Worm (Caenorhabditis elegans) whole organism, mixed stage, embryonic: Measurements from ENCODE around the gene F58F9.4.

Experiments
- M03D4.4 ChIP-seq: sonication (generic microtip); optimal IDR thresholded peaks from 2 replicates; lab custom pipeline; 2017; ENCODE audit warnings: mild to moderate bottlenecking, missing genetic modification characterization, missing compliant biosample characterization
- bed-3 ChIP-seq: fragments of 200-800 bp; sonication (Bioruptor generic); optimal IDR thresholded peaks from 3 replicates; lab custom pipeline; 2018; ENCODE audit warnings: mild to moderate bottlenecking, missing genetic modification characterization, moderate library complexity, missing compliant biosample characterization
- blmp-1 ChIP-seq: fragments of 150-350 bp; optimal IDR thresholded peaks from 2 replicates; lab custom pipeline; 2014; ENCODE audit warnings: missing biosample characterization, missing genetic modification characterization
- ceh-39 ChIP-seq: fragments of 150-350 bp; optimal IDR thresholded peaks from 2 replicates; lab custom pipeline; 2014; ENCODE audit warnings: missing biosample characterization, missing genetic modification characterization
- ceh-43 ChIP-seq: fragments of 200-800 bp; sonication (Bioruptor generic); optimal IDR thresholded peaks from 2 replicates; lab custom pipeline; 2018; ENCODE audit warnings: mild to moderate bottlenecking, missing genetic modification characterization, moderate library complexity, missing compliant biosample characterization
- ceh-83 ChIP-seq: fragments of 200-800 bp; sonication (Bioruptor generic); optimal IDR thresholded peaks from 2 replicates; lab custom pipeline; 2018; ENCODE audit warnings: mild to moderate bottlenecking, missing genetic modification characterization, missing compliant biosample characterization
- ces-1 ChIP-seq: fragments of 150-350 bp; optimal IDR thresholded peaks from 2 replicates; lab custom pipeline; 2014; ENCODE audit warnings: missing biosample characterization, missing genetic modification reagents, missing genetic modification characterization
- cnd-1 ChIP-seq: fragments of 200-800 bp; sonication (Bioruptor generic); optimal IDR thresholded peaks from 2 replicates; lab custom pipeline; 2018; ENCODE audit warnings: mild to moderate bottlenecking, missing genetic modification characterization, missing compliant biosample characterization
- drap-1 ChIP-seq: fragments of 200-800 bp; sonication (Bioruptor generic); optimal IDR thresholded peaks from 3 replicates; lab custom pipeline; 2018; ENCODE audit warnings: mild to moderate bottlenecking, missing genetic modification characterization, missing compliant biosample characterization
- elt-1 ChIP-seq: sonication (generic microtip); optimal IDR thresholded peaks from 2 replicates; lab custom pipeline; 2017; ENCODE audit warnings: missing genetic modification characterization, mild to moderate bottlenecking, missing compliant biosample characterization, antibody characterized with exemption, moderate library complexity, borderline replicate concordance; ENCODE audit not compliant: insufficient read depth
- elt-3 ChIP-seq: fragments of 150-350 bp; optimal IDR thresholded peaks from 2 replicates; lab custom pipeline; 2014; ENCODE audit warnings: missing biosample characterization, missing genetic modification characterization
- flh-1 ChIP-seq: fragments of 200-800 bp; sonication (Bioruptor generic); optimal IDR thresholded peaks from 2 replicates; lab custom pipeline; 2018; ENCODE audit warnings: mild to moderate bottlenecking, missing genetic modification characterization, moderate library complexity, missing compliant biosample characterization
- ham-2 ChIP-seq: fragments of 200-800 bp; sonication (Bioruptor generic); optimal IDR thresholded peaks from 2 replicates; lab custom pipeline; 2018; ENCODE audit warnings: mild to moderate bottlenecking, missing genetic modification characterization, missing compliant biosample characterization
- hlh-1 ChIP-seq: fragments of 150-350 bp; optimal IDR thresholded peaks from 2 replicates; lab custom pipeline; 2014; ENCODE audit warnings: missing biosample characterization, missing genetic modification reagents, missing genetic modification characterization
- lin-13 ChIP-seq: fragments of 150-350 bp; optimal IDR thresholded peaks from 2 replicates; lab custom pipeline; 2014; ENCODE audit warnings: missing biosample characterization, missing genetic modification characterization
- lin-32 ChIP-seq: fragments of 200-800 bp; sonication (Bioruptor generic); optimal IDR thresholded peaks from 2 replicates; lab custom pipeline; 2018; ENCODE audit warnings: mild to moderate bottlenecking, missing genetic modification characterization, missing compliant biosample characterization
- lsy-2 ChIP-seq: fragments of 150-350 bp; optimal IDR thresholded peaks from 2 replicates; lab custom pipeline; 2014; ENCODE audit warnings: missing biosample characterization, missing genetic modification characterization
- mab-5 ChIP-seq: fragments of 150-350 bp; optimal IDR thresholded peaks from 2 replicates; lab custom pipeline; 2014; ENCODE audit warnings: missing biosample characterization, missing genetic modification characterization
- mep-1 ChIP-seq: fragments of 150-350 bp; optimal IDR thresholded peaks from 2 replicates; lab custom pipeline; 2017; ENCODE audit warnings: missing biosample characterization, missing genetic modification reagents, missing genetic modification characterization, inconsistent platforms
- mls-2 ChIP-seq: sonication (generic microtip); optimal IDR thresholded peaks from 2 replicates; lab custom pipeline; 2016; ENCODE audit warnings: mild to moderate bottlenecking, missing genetic modification characterization, moderate library complexity, missing compliant biosample characterization
- nhr-12 ChIP-seq: fragments of 150-350 bp; optimal IDR thresholded peaks from 2 replicates; lab custom pipeline; 2014; ENCODE audit warnings: missing biosample characterization, missing genetic modification characterization
- nhr-2 ChIP-seq: fragments of 150-350 bp; optimal IDR thresholded peaks from 2 replicates; lab custom pipeline; 2014; ENCODE audit warnings: missing biosample characterization, missing genetic modification characterization
- nhr-237 ChIP-seq: fragments of 150-350 bp; optimal IDR thresholded peaks from 2 replicates; lab custom pipeline; 2014; ENCODE audit warnings: missing biosample characterization, missing genetic modification characterization
- nhr-28 ChIP-seq: fragments of 150-350 bp; optimal IDR thresholded peaks from 2 replicates; lab custom pipeline; 2014; ENCODE audit warnings: missing biosample characterization, missing genetic modification characterization
- nhr-76 ChIP-seq: sonication (generic microtip); optimal IDR thresholded peaks from 2 replicates; lab custom pipeline; 2017; ENCODE audit warnings: missing biosample characterization, missing genetic modification characterization
- pha-4 ChIP-seq: fragments of 150-350 bp; optimal IDR thresholded peaks from 2 replicates; lab custom pipeline; 2018; ENCODE audit warnings: missing biosample characterization, missing genetic modification reagents, missing genetic modification characterization
- sem-2 ChIP-seq: fragments of 200-800 bp; sonication (Bioruptor generic); optimal IDR thresholded peaks from 2 replicates; lab custom pipeline; 2018; ENCODE audit warnings: mild to moderate bottlenecking, missing genetic modification characterization, missing compliant biosample characterization
- snpc-4 ChIP-seq: fragments of 150-350 bp; optimal IDR thresholded peaks from 2 replicates; lab custom pipeline; 2014; ENCODE audit warnings: missing biosample characterization, missing genetic modification characterization
- sptf-1 ChIP-seq: sonication (generic microtip); optimal IDR thresholded peaks from 2 replicates; lab custom pipeline; 2017; ENCODE audit warnings: mild to moderate bottlenecking, missing genetic modification characterization, moderate library complexity, missing compliant biosample characterization
- tbx-8 ChIP-seq: fragments of 200-800 bp; sonication (Bioruptor generic); optimal IDR thresholded peaks from 2 replicates; lab custom pipeline; 2018; ENCODE audit warnings: mild to moderate bottlenecking, missing genetic modification characterization, moderate library complexity, missing compliant biosample characterization
- unc-120 ChIP-seq: sonication (generic microtip); optimal IDR thresholded peaks from 2 replicates; lab custom pipeline; 2017; ENCODE audit warnings: missing genetic modification characterization, missing compliant biosample characterization; ENCODE audit not compliant: poor library complexity, severe bottlenecking
- unc-39 ChIP-seq: fragments of 150-350 bp; optimal IDR thresholded peaks from 2 replicates; lab custom pipeline; 2014; ENCODE audit warnings: missing biosample characterization, missing genetic modification characterization
- unc-62 ChIP-seq: fragments of 150-350 bp; optimal IDR thresholded peaks from 2 replicates; lab custom pipeline; 2014; ENCODE audit warnings: missing biosample characterization, missing genetic modification reagents, missing genetic modification characterization
- zip-8 ChIP-seq: fragments of 150-350 bp; optimal IDR thresholded peaks from 2 replicates; lab custom pipeline; 2014; ENCODE audit warnings: missing biosample characterization, missing genetic modification characterization
- ztf-11 ChIP-seq: fragments of 150-350 bp; optimal IDR thresholded peaks from 2 replicates; lab custom pipeline; 2014; ENCODE audit warnings: missing biosample characterization, missing genetic modification characterization

The F58F9.4 gene

DNA sequence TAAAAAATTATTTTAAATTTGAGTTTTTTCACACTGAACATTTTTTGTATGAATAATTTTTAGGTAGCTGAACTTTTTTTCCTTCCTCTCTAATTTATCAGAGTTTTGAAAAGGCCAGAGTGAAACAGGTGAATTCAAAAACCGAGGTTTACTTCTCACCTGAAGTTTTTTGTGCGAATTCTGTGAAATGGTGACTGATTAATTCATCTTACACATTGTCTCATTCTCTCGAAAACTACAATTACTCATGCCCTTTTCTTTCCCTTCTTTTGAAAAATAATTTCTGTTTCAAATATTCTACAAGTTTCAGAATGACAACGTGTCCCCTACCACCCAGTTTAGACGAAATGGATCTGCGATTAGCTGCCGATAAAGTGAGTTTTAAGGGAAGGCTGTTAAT is 29.1 kb upstream of the F58F9.4 start, which contains the start of gene tkr-2:
Gene tkr-2 (plus strand): TSS at position 301 of the 400 bp plus-strand sequence.
- TF ChIP-seq elt-3 (tag; lab: Kevin White, UChicago) (no peak), lsy-2 (no peak), sem-2 (GFP tag; lab: Kevin White, UChicago) (no peak), elt-1 (tag; lab: Kevin White, UChicago) (no peak), snpc-4 (tag; lab: Kevin White, UChicago) (no peak), ceh-83 (GFP tag; lab: Kevin White, UChicago) (no peak), tbx-8 (no peak), unc-120 (tag; lab: Kevin White, UChicago) (no peak), nhr-76 (tag; lab: Kevin White, UChicago) (no peak), ztf-11 (no peak), mep-1 (tag; lab: Kevin White, UChicago) (no peak), ham-2 (no peak), ceh-43 (GFP tag; lab: Kevin White, UChicago) (no peak), cnd-1 (tag; lab: Kevin White, UChicago) (no peak), nhr-237 (tag; lab: Kevin White, UChicago) (no peak), blmp-1 (tag; lab: Kevin White, UChicago) (no peak), unc-62 (GFP tag; lab: Kevin White, UChicago) (no peak), nhr-12 (tag; lab: Kevin White, UChicago) (no peak)

DNA sequence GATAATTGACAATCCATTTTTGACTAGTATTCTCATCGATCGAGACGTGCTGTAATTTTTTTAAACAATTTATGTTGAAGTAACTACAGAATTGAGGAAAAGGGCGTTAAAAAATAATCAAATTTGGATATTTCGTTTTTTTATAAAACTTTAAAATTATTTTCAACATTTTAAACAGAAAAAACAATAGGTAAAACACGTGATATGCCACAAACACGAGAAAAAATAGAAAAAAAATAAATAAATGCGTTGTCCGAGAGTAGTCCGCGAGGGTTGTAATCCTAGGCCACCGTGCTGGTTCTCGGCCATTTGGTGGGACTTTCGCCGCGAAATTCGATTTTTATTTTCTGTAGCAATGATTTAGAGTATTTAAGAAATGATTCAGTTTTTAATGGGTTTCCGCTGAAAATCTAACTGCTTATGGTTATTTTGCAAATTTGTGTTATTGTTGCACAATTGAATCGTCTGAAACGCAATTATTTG is 24.5 kb upstream of the F58F9.4 start, which contains the start of gene C49A9.10:
Gene C49A9.10 (minus strand): TSS at position 51 of the 483 bp plus-strand sequence.
- TF ChIP-seq zip-8 (tag; lab: Kevin White, UChicago) (no peak), lsy-2 (peak; percentile 64), elt-3 (tag; lab: Kevin White, UChicago) (no peak), flh-1 (GFP tag; lab: Kevin White, UChicago) (no peak), nhr-28 (tag; lab: Kevin White, UChicago) (no peak), nhr-237 (tag; lab: Kevin White, UChicago) (peak; percentile 29), ces-1 (GFP tag; lab: Kevin White, UChicago) (peak; percentile 45), ceh-43 (GFP tag; lab: Kevin White, UChicago) (no peak), sptf-1 (tag; lab: Kevin White, UChicago) (peak; percentile 65), unc-62 (GFP tag; lab: Kevin White, UChicago) (no peak), ham-2 (no peak), lin-32 (peak; percentile 1), cnd-1 (tag; lab: Kevin White, UChicago) (no peak), nhr-76 (tag; lab: Kevin White, UChicago) (no peak), mab-5 (peak; percentile 28), elt-1 (tag; lab: Kevin White, UChicago) (no peak), tbx-8 (no peak), bed-3 (GFP tag; lab: Kevin White, UChicago) (no peak), M03D4.4 (tag; lab: Kevin White, UChicago) (peak; percentile 14), snpc-4 (tag; lab: Kevin White, UChicago) (no peak), ztf-11 (no peak), sem-2 (GFP tag; lab: Kevin White, UChicago) (no peak), unc-120 (tag; lab: Kevin White, UChicago) (no peak), lin-13 (tag; lab: Kevin White, UChicago) (peak; percentile 35), pha-4 (tag; lab: Kevin White, UChicago) (peak; percentile 51), hlh-1 (tag; lab: Kevin White, UChicago) (no peak), drap-1 (GFP tag; lab: Kevin White, UChicago) (no peak), unc-39 (tag; lab: Kevin White, UChicago) (no peak), nhr-12 (tag; lab: Kevin White, UChicago) (no peak), mep-1 (tag; lab: Kevin White, UChicago) (peak; percentile 54), mls-2 (no peak), blmp-1 (tag; lab: Kevin White, UChicago) (no peak), nhr-2 (tag; lab: Kevin White, UChicago) (no peak), ceh-39 (tag; lab: Kevin White, UChicago) (peak; percentile 47), ceh-83 (GFP tag; lab: Kevin White, UChicago) (no peak)

DNA sequence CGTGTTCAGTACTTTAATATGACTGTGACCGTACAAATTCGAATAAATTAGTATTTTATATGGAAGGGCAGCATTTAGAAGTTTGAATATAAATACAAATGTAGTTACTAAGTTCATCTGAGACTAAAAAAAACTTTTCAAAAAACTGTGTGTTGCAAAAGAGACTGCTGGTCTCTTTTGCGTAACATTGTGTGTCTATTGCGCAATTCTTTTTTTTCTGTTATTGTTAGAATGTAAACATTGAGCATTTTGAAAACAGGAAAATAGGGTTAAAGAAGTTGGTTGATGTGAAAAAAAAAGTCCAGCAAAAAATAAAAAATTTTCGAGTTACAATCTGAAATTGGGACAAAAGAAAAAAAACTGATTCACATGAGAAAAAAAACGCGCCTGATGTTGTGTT is 21.5 kb upstream of the F58F9.4 start:
- no peak for TF ChIP-seq unc-120 (tag; lab: Kevin White, UChicago)
- TF ChIP-seq zip-8 (tag; lab: Kevin White, UChicago), result peak; percentile 96
- no peak for TF ChIP-seq tbx-8
